Worm (Caenorhabditis elegans) whole organism, L4 larva: ENCODE data around the gene sly-1.

Experiments
- F26F4.8 ChIP-seq: fragments of 200-800 bp; sonication (Bioruptor generic); conservative IDR thresholded peaks from 2 replicates; pipeline ENCODE4 v1.3.6; 2022; ENCODE audit warnings: missing genetic modification characterization, missing compliant biosample characterization
- F37D6.2 ChIP-seq: sonication (generic microtip); optimal IDR thresholded peaks from 2 replicates; lab custom pipeline; 2016; ENCODE audit warnings: mild to moderate bottlenecking, missing genetic modification characterization, missing compliant biosample characterization
- F44E2.7 ChIP-seq: fragments of 200-800 bp; sonication (Bioruptor generic); IDR thresholded peaks from 2 replicates; pipeline ENCODE4 v2.1.2; 2022; ENCODE audit warnings: missing genetic modification characterization, missing compliant biosample characterization
- F49E8.2 ChIP-seq: sonication (generic microtip); optimal IDR thresholded peaks from 2 replicates; lab custom pipeline; 2016; ENCODE audit warnings: missing compliant biosample characterization, mild to moderate bottlenecking, missing genetic modification characterization, borderline replicate concordance
- Y48G9A.11 ChIP-seq: fragments of 200-800 bp; sonication (Bioruptor generic); IDR thresholded peaks from 2 replicates; pipeline ENCODE4 v1.3.6; 2022; ENCODE audit warnings: missing genetic modification reagents, missing genetic modification characterization, missing compliant biosample characterization
- Y5F2A.4 ChIP-seq: fragments of 200-800 bp; sonication (Bioruptor generic); optimal IDR thresholded peaks from 2 replicates; lab custom pipeline; 2018; ENCODE audit warnings: mild to moderate bottlenecking, missing genetic modification characterization, missing compliant biosample characterization
- ZK546.5 ChIP-seq, 2 experiments: sonication (generic microtip); optimal IDR thresholded peaks; 2 replicates each; lab custom pipeline; 2017; ENCODE audit warnings: missing biosample characterization in 2 of 2, missing genetic modification characterization in 2 of 2
- aha-1 ChIP-seq: fragments of 150-350 bp; peaks from one replicate; lab custom pipeline; 2014; ENCODE audit warnings: missing biosample characterization, missing genetic modification characterization
- ama-1 ChIP-seq: fragments of 150-350 bp; optimal IDR thresholded peaks from 2 replicates; lab custom pipeline; 2014; ENCODE audit warnings: inconsistent platforms, mixed read lengths
- arid-1 ChIP-seq: fragments of 200-800 bp; sonication (Bioruptor generic); conservative IDR thresholded peaks from 2 replicates; pipeline ENCODE4 v1.3.6; 2022; ENCODE audit warnings: missing genetic modification reagents, missing genetic modification characterization, missing compliant biosample characterization
- ceh-32 ChIP-seq: sonication (generic microtip); optimal IDR thresholded peaks from 2 replicates; lab custom pipeline; 2016; ENCODE audit warnings: mild to moderate bottlenecking, missing genetic modification characterization, missing compliant biosample characterization; ENCODE audit not compliant: poor library complexity
- ceh-62 ChIP-seq: sonication (generic microtip); optimal IDR thresholded peaks from 2 replicates; lab custom pipeline; 2017; ENCODE audit warnings: missing biosample characterization, missing genetic modification characterization
- ces-1 ChIP-seq: fragments of 150-350 bp; sonication (generic microtip); optimal IDR thresholded peaks from 4 replicates; lab custom pipeline; 2014; ENCODE audit warnings: missing biosample characterization, missing genetic modification reagents, missing genetic modification characterization
- cey-2 ChIP-seq: sonication (generic microtip); optimal IDR thresholded peaks from 3 replicates; lab custom pipeline; 2017; ENCODE audit warnings: missing genetic modification characterization, mild to moderate bottlenecking, missing compliant biosample characterization, antibody characterized with exemption, borderline replicate concordance; ENCODE audit not compliant: insufficient read depth
- ctbp-1 ChIP-seq: fragments of 200-800 bp; sonication (Bioruptor generic); IDR thresholded peaks from 2 replicates; pipeline ENCODE4 v1.3.6; 2022; ENCODE audit warnings: missing genetic modification reagents, missing genetic modification characterization, missing compliant biosample characterization
- daf-16 ChIP-seq, 3 experiments: sonication (generic microtip); optimal IDR thresholded peaks; 2 replicates each; lab custom pipeline; 2016 to 2017; ENCODE audit warnings: missing genetic modification characterization in 3 of 3, missing genetic modification reagents in 3 of 3, mild to moderate bottlenecking in 2 of 3, missing compliant biosample characterization in 2 of 3, missing biosample characterization in 1 of 3, moderate library complexity in 1 of 3
- daf-19 ChIP-seq: fragments of 200-800 bp; sonication (Bioruptor generic); conservative IDR thresholded peaks from 2 replicates; pipeline ENCODE4 v1.3.6; 2022; ENCODE audit warnings: missing genetic modification characterization, missing compliant biosample characterization
- dve-1 ChIP-seq: sonication (generic microtip); optimal IDR thresholded peaks from 2 replicates; lab custom pipeline; 2017; ENCODE audit warnings: antibody characterized with exemption, mild to moderate bottlenecking, missing genetic modification characterization, missing compliant biosample characterization; ENCODE audit not compliant: insufficient read depth
- egl-43 ChIP-seq: fragments of 200-800 bp; sonication (Bioruptor generic); IDR thresholded peaks from 2 replicates; pipeline ENCODE4 v1.3.6; 2022; ENCODE audit warnings: missing genetic modification reagents, missing genetic modification characterization, missing compliant biosample characterization
- fos-1 ChIP-seq: fragments of 150-350 bp; optimal IDR thresholded peaks from 2 replicates; lab custom pipeline; 2014; ENCODE audit warnings: missing biosample characterization, missing genetic modification characterization
- gei-8 ChIP-seq: fragments of 200-800 bp; sonication (Bioruptor generic); optimal IDR thresholded peaks from 2 replicates; lab custom pipeline; 2018; ENCODE audit warnings: mild to moderate bottlenecking, missing genetic modification characterization, missing compliant biosample characterization
- hlh-11 ChIP-seq: fragments of 200-800 bp; sonication (Bioruptor generic); optimal IDR thresholded peaks from 2 replicates; lab custom pipeline; 2018; ENCODE audit warnings: mild to moderate bottlenecking, missing genetic modification characterization, missing compliant biosample characterization
- lin-1 ChIP-seq: fragments of 200-800 bp; sonication (Bioruptor generic); IDR thresholded peaks from 2 replicates; pipeline ENCODE4 v1.3.6; 2022; ENCODE audit warnings: missing genetic modification reagents, missing genetic modification characterization, missing compliant biosample characterization
- lin-13 ChIP-seq: fragments of 150-350 bp; optimal IDR thresholded peaks from 2 replicates; lab custom pipeline; 2014; ENCODE audit warnings: missing biosample characterization, missing genetic modification reagents, missing genetic modification characterization
- lin-38 ChIP-seq: fragments of 200-800 bp; sonication (Bioruptor generic); IDR thresholded peaks from 2 replicates; pipeline ENCODE4 v1.3.6; 2022; ENCODE audit warnings: missing genetic modification reagents, missing genetic modification characterization, missing compliant biosample characterization
- mes-2 ChIP-seq: sonication (generic microtip); optimal IDR thresholded peaks from 2 replicates; lab custom pipeline; 2016; ENCODE audit warnings: missing genotype, mild to moderate bottlenecking, missing genetic modification characterization, missing compliant biosample characterization; ENCODE audit not compliant: poor library complexity, severe bottlenecking
- nhr-102 ChIP-seq: sonication (generic microtip); optimal IDR thresholded peaks from 2 replicates; lab custom pipeline; 2016; ENCODE audit warnings: mild to moderate bottlenecking, missing genetic modification characterization, moderate library complexity, missing compliant biosample characterization
- nhr-42 ChIP-seq: fragments of 200-800 bp; sonication (Bioruptor generic); IDR thresholded peaks from 2 replicates; pipeline ENCODE4 v1.3.6; 2022; ENCODE audit warnings: missing genetic modification characterization, missing compliant biosample characterization
- nhr-6 ChIP-seq: fragments of 150-350 bp; optimal IDR thresholded peaks from 2 replicates; lab custom pipeline; 2014; ENCODE audit warnings: missing biosample characterization, missing genetic modification characterization
- rbr-2 ChIP-seq: sonication (generic microtip); optimal IDR thresholded peaks from 2 replicates; lab custom pipeline; 2016; ENCODE audit warnings: missing genotype, missing genetic modification characterization, missing compliant biosample characterization
- set-16 ChIP-seq: fragments of 200-800 bp; sonication (Bioruptor generic); IDR thresholded peaks from 2 replicates; pipeline ENCODE4 v1.3.6; 2022; ENCODE audit warnings: missing genetic modification reagents, missing genetic modification characterization, missing compliant biosample characterization
- snpc-1.2 ChIP-seq: fragments of 200-800 bp; sonication (Bioruptor generic); IDR thresholded peaks from 2 replicates; pipeline ENCODE4 v1.3.6; 2022; ENCODE audit warnings: missing genetic modification reagents, missing genetic modification characterization, missing compliant biosample characterization
- spr-3 ChIP-seq: fragments of 200-800 bp; sonication (Bioruptor generic); optimal IDR thresholded peaks from 2 replicates; lab custom pipeline; 2018; ENCODE audit warnings: mild to moderate bottlenecking, missing genetic modification characterization, missing compliant biosample characterization
- tag-97 ChIP-seq: fragments of 200-800 bp; sonication (Bioruptor generic); IDR thresholded peaks from 2 replicates; pipeline ENCODE4 v1.3.6; 2022; ENCODE audit warnings: missing genetic modification characterization, missing compliant biosample characterization
- unc-130 ChIP-seq: sonication (generic microtip); optimal IDR thresholded peaks from 2 replicates; lab custom pipeline; 2016; ENCODE audit warnings: missing genetic modification reagents, missing genetic modification characterization, missing compliant biosample characterization
- vab-7 ChIP-seq: fragments of 200-800 bp; sonication (Bioruptor generic); IDR thresholded peaks from 2 replicates; pipeline ENCODE4 v1.3.6; 2022; ENCODE audit warnings: missing genetic modification reagents, missing genetic modification characterization, missing compliant biosample characterization
- zfp-2 ChIP-seq: sonication (generic microtip); optimal IDR thresholded peaks from 2 replicates; lab custom pipeline; 2016; ENCODE audit warnings: mild to moderate bottlenecking, missing genetic modification characterization, missing compliant biosample characterization
- zfp-3 ChIP-seq: fragments of 200-800 bp; sonication (Bioruptor generic); conservative IDR thresholded peaks from 2 replicates; pipeline ENCODE4 v1.3.6; 2022; ENCODE audit warnings: missing genetic modification reagents, missing genetic modification characterization, missing compliant biosample characterization
- zip-11 ChIP-seq: fragments of 200-800 bp; sonication (Bioruptor generic); IDR thresholded peaks from 2 replicates; pipeline ENCODE4 v1.3.6; 2022; ENCODE audit warnings: missing genetic modification characterization, missing compliant biosample characterization
- ztf-11 ChIP-seq: fragments of 150-350 bp; optimal IDR thresholded peaks from 2 replicates; lab custom pipeline; 2014; ENCODE audit warnings: missing biosample characterization, missing genetic modification characterization
- ztf-7 ChIP-seq: fragments of 150-350 bp; optimal IDR thresholded peaks from 2 replicates; lab custom pipeline; 2014; ENCODE audit warnings: missing biosample characterization, missing genetic modification characterization

The sly-1 gene

ce11 chrIII:10505182-10505581, 1.7 kb upstream of the sly-1 start, which contains the start of the genes taf-11.3 and urm-1 (continued):
- no peak for TF ChIP-seq daf-19 (GFP tag; lab: Robert Waterston, UW)
- TF ChIP-seq egl-43 (GFP tag; lab: Robert Waterston, UW): no peak
- no peak for TF ChIP-seq fos-1 (tag; lab: Kevin White, UChicago)
- peak; percentile 38 for TF ChIP-seq hlh-11
- TF ChIP-seq ztf-11 (tag; lab: Kevin White, UChicago): no peak
- TF ChIP-seq lin-1 (GFP tag; lab: Robert Waterston, UW): no peak
- no peak for TF ChIP-seq ceh-32 (tag; lab: Kevin White, UChicago)
- TF ChIP-seq tag-97 (GFP tag; lab: Robert Waterston, UW): no peak
- peak; percentile 74 for TF ChIP-seq lin-13 (GFP tag; lab: Kevin White, UChicago)
- peak; percentile 82 for TF ChIP-seq dve-1
- TF ChIP-seq F26F4.8 (GFP tag; lab: Robert Waterston, UW): no peak
- no peak for TF ChIP-seq nhr-6 (tag; lab: Kevin White, UChicago)
- TF ChIP-seq ztf-7 (tag; lab: Kevin White, UChicago): peak; percentile 55
- TF ChIP-seq daf-16 (GFP tag; optimal IDR thresholded peaks at IDR 0.05; lab: Kevin White, UChicago): no peak
- TF ChIP-seq daf-16 (tag; optimal IDR thresholded peaks at IDR 0.05; lab: Kevin White, UChicago): peak; percentile 40
- no peak for TF ChIP-seq F44E2.7
- no peak for TF ChIP-seq vab-7 (GFP tag; lab: Robert Waterston, UW)
- peak; percentile 50 for TF ChIP-seq aha-1
- TF ChIP-seq ceh-62 (tag; lab: Kevin White, UChicago): no peak
- TF ChIP-seq zip-11 (GFP tag; lab: Robert Waterston, UW): no peak
- no peak for TF ChIP-seq cey-2 (tag; lab: Kevin White, UChicago)
- no peak for TF ChIP-seq ces-1 (GFP tag; lab: Kevin White, UChicago)
- TF ChIP-seq Y48G9A.11: no peak
- TF ChIP-seq ama-1: no peak
- TF ChIP-seq spr-3 (GFP tag; lab: Kevin White, UChicago): no peak
- TF ChIP-seq zfp-2 (tag; lab: Kevin White, UChicago): no peak
- peak; percentile 32 for TF ChIP-seq rbr-2
- TF ChIP-seq zfp-3: no peak
- peak; percentile 6 for TF ChIP-seq F37D6.2 (tag; lab: Kevin White, UChicago)
- no peak for TF ChIP-seq nhr-42 (GFP tag; lab: Robert Waterston, UW)
- TF ChIP-seq Y5F2A.4 (GFP tag; lab: Kevin White, UChicago): no peak
- TF ChIP-seq snpc-1.2 (GFP tag; lab: Robert Waterston, UW): no peak
- TF ChIP-seq ZK546.5 (tag; optimal IDR thresholded peaks at IDR 0.05; lab: Kevin White, UChicago): no peak

ce11 chrIII:10505943-10506698, 737 bp upstream of the sly-1 start:
- peak; percentile 54 for TF ChIP-seq F49E8.2 (tag; lab: Kevin White, UChicago)
- no peak for TF ChIP-seq nhr-102 (tag; lab: Kevin White, UChicago)
- TF ChIP-seq egl-43 (GFP tag; lab: Robert Waterston, UW): peak; percentile 20; the same call in 1 of the 2 replicates
- TF ChIP-seq arid-1: 0 out of 2 replicates have a peak, but pooled peaks have one; percentile 28
- 0 out of 2 replicates have a peak, but pooled peaks have one; percentile 28 for TF ChIP-seq ctbp-1 (GFP tag; lab: Robert Waterston, UW)
- peak; percentile 79 for TF ChIP-seq lin-38 (GFP tag; lab: Robert Waterston, UW)
- peak; percentile 1 for TF ChIP-seq Y5F2A.4 (GFP tag; lab: Kevin White, UChicago)
- TF ChIP-seq mes-2: peak; percentile 13
- no peak for TF ChIP-seq cey-2 (tag; lab: Kevin White, UChicago)
- no peak for TF ChIP-seq daf-16 (GFP tag; optimal IDR thresholded peaks at IDR 0.05; lab: Kevin White, UChicago)
- no peak for TF ChIP-seq daf-16 (tag; optimal IDR thresholded peaks at IDR 0.05; lab: Kevin White, UChicago)
- no peak for TF ChIP-seq lin-1 (GFP tag; lab: Robert Waterston, UW)
- TF ChIP-seq daf-19 (GFP tag; lab: Robert Waterston, UW): 0 out of 2 replicates have a peak, but pooled peaks have one; percentile 7
- peak; percentile 57 for TF ChIP-seq snpc-1.2 (GFP tag; lab: Robert Waterston, UW)
- TF ChIP-seq unc-130: peak; percentile 83
- TF ChIP-seq gei-8 (GFP tag; lab: Kevin White, UChicago): peak; percentile 26
- peak; percentile 56 for TF ChIP-seq ama-1
- TF ChIP-seq set-16 (GFP tag; lab: Robert Waterston, UW): peak; percentile 33; the same call in 1 of the 2 replicates
